Fruit fly (Drosophila melanogaster) whole organism, embryonic: Measurements from ENCODE around the gene CG31816.

Experiments
- BtbVII ChIP-seq: fragments of 200-800 bp; sonication (Bioruptor generic); optimal IDR thresholded peaks from 3 replicates; lab custom pipeline; 2017; ENCODE audit warnings: missing biosample characterization, mild to moderate bottlenecking, missing genetic modification characterization
- CG10209 ChIP-seq: fragments of 200-800 bp; sonication (Bioruptor generic); optimal IDR thresholded peaks from 3 replicates; lab custom pipeline; 2017; ENCODE audit warnings: missing biosample characterization, mild to moderate bottlenecking, missing genetic modification characterization, missing genetic modification reagents
- CG10654 ChIP-seq: fragments of 200-800 bp; sonication (Bioruptor generic); optimal IDR thresholded peaks from 2 replicates; lab custom pipeline; 2016; ENCODE audit warnings: missing biosample characterization, missing genetic modification characterization
- CG11093 ChIP-seq: fragments of 200-800 bp; sonication (Bioruptor generic); IDR thresholded peaks from 3 replicates; pipeline ENCODE4 v1.3.6; 2022; ENCODE audit warnings: missing biosample characterization, missing genetic modification characterization
- CG11504 ChIP-seq: fragments of 200-800 bp; sonication (Bioruptor generic); optimal IDR thresholded peaks from 3 replicates; lab custom pipeline; 2019; ENCODE audit warnings: missing biosample characterization, mild to moderate bottlenecking, missing genetic modification characterization, moderate library complexity
- CG11560 ChIP-seq: fragments of 200-800 bp; sonication (Bioruptor generic); IDR thresholded peaks from 3 replicates; pipeline ENCODE4 v1.3.6; 2022; ENCODE audit warnings: missing biosample characterization, missing genetic modification characterization
- CG12104 ChIP-seq: fragments of 200-800 bp; sonication (Bioruptor generic); optimal IDR thresholded peaks from 3 replicates; lab custom pipeline; 2016; ENCODE audit warnings: missing biosample characterization, missing genetic modification characterization
- CG12391 ChIP-seq: fragments of 200-800 bp; sonication (Bioruptor generic); optimal IDR thresholded peaks from 3 replicates; lab custom pipeline; 2018; ENCODE audit warnings: missing biosample characterization, mild to moderate bottlenecking, missing genetic modification characterization, moderate library complexity
- CG13287 ChIP-seq: fragments of 200-800 bp; sonication (Bioruptor generic); IDR thresholded peaks from 2 replicates; pipeline ENCODE4 v1.3.6; 2022; ENCODE audit warnings: missing biosample characterization, missing genetic modification characterization; ENCODE audit not compliant: partially characterized antibody
- CG17328 ChIP-seq: fragments of 200-800 bp; sonication (Bioruptor generic); IDR thresholded peaks from 2 replicates; pipeline ENCODE4 v1.3.6; 2022; ENCODE audit warnings: missing biosample characterization, missing genetic modification characterization
- CG17361 ChIP-seq: fragments of 200-800 bp; sonication (Bioruptor generic); IDR thresholded peaks from 3 replicates; pipeline ENCODE4 v1.3.6; 2022; ENCODE audit warnings: missing biosample characterization, missing genetic modification characterization
- CG6175 ChIP-seq: fragments of 200-800 bp; sonication (Bioruptor generic); IDR thresholded peaks from 3 replicates; pipeline ENCODE4 v1.3.6; 2022; ENCODE audit warnings: missing biosample characterization, missing genetic modification characterization
- CG7786 ChIP-seq: fragments of 200-800 bp; sonication (Bioruptor generic); optimal IDR thresholded peaks from 2 replicates; lab custom pipeline; 2016; ENCODE audit warnings: missing biosample characterization, missing genetic modification characterization
- CG8089 ChIP-seq: fragments of 200-800 bp; sonication (Bioruptor generic); optimal IDR thresholded peaks from 3 replicates; lab custom pipeline; 2016; ENCODE audit warnings: missing biosample characterization, missing genetic modification characterization
- CG9797 ChIP-seq: fragments of 200-800 bp; sonication (Bioruptor generic); optimal IDR thresholded peaks from 3 replicates; lab custom pipeline; 2018; ENCODE audit warnings: missing biosample characterization, mild to moderate bottlenecking, missing genetic modification characterization
- CrebB ChIP-seq: fragments of 200-800 bp; sonication (Bioruptor generic); optimal IDR thresholded peaks from 3 replicates; lab custom pipeline; 2018; ENCODE audit warnings: missing biosample characterization, mild to moderate bottlenecking, missing genetic modification characterization
- Dll ChIP-seq: fragments of 200-800 bp; sonication (Bioruptor generic); IDR thresholded peaks from 4 replicates; pipeline ENCODE4 v1.3.6; 2022; ENCODE audit warnings: missing biosample characterization, missing genetic modification characterization; ENCODE audit not compliant: partially characterized antibody
- Eip74EF ChIP-seq, 2 experiments: fragments of 200-800 bp in 1 of 2; fragments of >200 bp in 1 of 2; sonication (Bioruptor generic) in 1 of 2; optimal IDR thresholded peaks; 2 replicates each; lab custom pipeline; 2017 to 2019; ENCODE audit warnings: missing biosample characterization in 2 of 2, missing genetic modification characterization in 2 of 2, mild to moderate bottlenecking in 1 of 2, moderate library complexity in 1 of 2
- Fer2 ChIP-seq: fragments of 200-800 bp; sonication (Bioruptor generic); optimal IDR thresholded peaks from 2 replicates; lab custom pipeline; 2018; ENCODE audit warnings: missing biosample characterization, mild to moderate bottlenecking, missing genetic modification characterization, moderate library complexity
- Hand ChIP-seq: fragments of 200-800 bp; sonication (Bioruptor generic); optimal IDR thresholded peaks from 2 replicates; lab custom pipeline; 2017; ENCODE audit warnings: mild to moderate bottlenecking, missing biosample characterization, missing genetic modification reagents, missing genetic modification characterization
- Hr51 ChIP-seq, 2 experiments: fragments of 200-800 bp; sonication (Bioruptor generic); optimal IDR thresholded peaks; 2 replicates in 1 of 2; 3 replicates in 1 of 2; lab custom pipeline; 2016 to 2018; ENCODE audit warnings: missing biosample characterization in 2 of 2, missing genetic modification characterization in 2 of 2, mild to moderate bottlenecking in 1 of 2, moderate library complexity in 1 of 2
- MESR4 ChIP-seq: fragments of 200-800 bp; sonication (Bioruptor generic); optimal IDR thresholded peaks from 2 replicates; lab custom pipeline; 2018; ENCODE audit warnings: missing biosample characterization, mild to moderate bottlenecking, missing genetic modification characterization, moderate library complexity
- MTF-1 ChIP-seq: fragments of 200-800 bp; sonication (Bioruptor generic); optimal IDR thresholded peaks from 2 replicates; lab custom pipeline; 2018; ENCODE audit warnings: missing biosample characterization, mild to moderate bottlenecking, missing genetic modification characterization, borderline replicate concordance
- Mad ChIP-seq: fragments of 200-800 bp; sonication (Bioruptor generic); optimal IDR thresholded peaks from 2 replicates; lab custom pipeline; 2016; ENCODE audit warnings: missing biosample characterization, missing genetic modification characterization
- Myb ChIP-seq: fragments of 200-800 bp; sonication (Bioruptor generic); optimal IDR thresholded peaks from 2 replicates; lab custom pipeline; 2016; ENCODE audit warnings: missing biosample characterization, missing genetic modification characterization
- NC2β ChIP-seq: fragments of 200-800 bp; sonication (Bioruptor generic); optimal IDR thresholded peaks from 2 replicates; lab custom pipeline; 2016; ENCODE audit warnings: missing biosample characterization, missing genetic modification characterization
- Neu2 ChIP-seq: fragments of 200-800 bp; sonication (Bioruptor generic); optimal IDR thresholded peaks from 3 replicates; lab custom pipeline; 2016; ENCODE audit warnings: missing biosample characterization, missing genetic modification characterization, borderline replicate concordance
- Opbp ChIP-seq: fragments of 200-800 bp; sonication (Bioruptor generic); IDR thresholded peaks from 3 replicates; pipeline ENCODE4 v1.3.6; 2022; ENCODE audit warnings: missing biosample characterization, missing genetic modification characterization; ENCODE audit not compliant: partially characterized antibody
- Poxn ChIP-seq: fragments of 200-800 bp; sonication (Bioruptor generic); IDR thresholded peaks from 2 replicates; pipeline ENCODE4 v1.3.6; 2022; ENCODE audit warnings: missing biosample characterization, missing genetic modification characterization
- Usf ChIP-seq: fragments of 200-800 bp; sonication (Bioruptor generic); optimal IDR thresholded peaks from 2 replicates; lab custom pipeline; 2017; ENCODE audit warnings: missing genotype, missing biosample characterization, missing genetic modification characterization
- YL-1 ChIP-seq: fragments of 200-800 bp; sonication (Bioruptor generic); optimal IDR thresholded peaks from 3 replicates; lab custom pipeline; 2017; ENCODE audit warnings: missing biosample characterization, mild to moderate bottlenecking, missing genetic modification characterization
- ara ChIP-seq: fragments of 200-800 bp; sonication (Bioruptor generic); IDR thresholded peaks from 2 replicates; pipeline ENCODE4 v1.3.6; 2022; ENCODE audit warnings: missing biosample characterization, missing genetic modification characterization
- ato ChIP-seq: fragments of 200-800 bp; sonication (Bioruptor generic); IDR thresholded peaks from 2 replicates; pipeline ENCODE4 v1.3.6; 2022; ENCODE audit warnings: missing biosample characterization, missing genetic modification characterization; ENCODE audit not compliant: partially characterized antibody
- bab2 ChIP-seq: fragments of 200-800 bp; sonication (Bioruptor generic); optimal IDR thresholded peaks from 2 replicates; lab custom pipeline; 2016; ENCODE audit warnings: missing biosample characterization, missing genetic modification characterization
- ci ChIP-seq: fragments of 200-800 bp; sonication (Bioruptor generic); IDR thresholded peaks from 3 replicates; pipeline ENCODE4 v1.3.6; 2022; ENCODE audit warnings: missing biosample characterization, missing genetic modification characterization
- croc ChIP-seq: fragments of 200-800 bp; sonication (Bioruptor generic); conservative IDR thresholded peaks from 3 replicates; pipeline ENCODE4 v1.3.6; 2022; ENCODE audit warnings: missing biosample characterization, missing genetic modification characterization
- hb ChIP-seq: fragments of 200-800 bp; sonication (Bioruptor generic); IDR thresholded peaks from 3 replicates; pipeline ENCODE4 v1.3.6; 2022; ENCODE audit warnings: missing biosample characterization, missing genetic modification characterization; ENCODE audit not compliant: partially characterized antibody
- insv ChIP-seq, 2 experiments: fragments of 200-800 bp; sonication (Bioruptor generic); optimal IDR thresholded peaks; 3 replicates each; lab custom pipeline; 2016 to 2018; ENCODE audit warnings: missing biosample characterization in 2 of 2, missing genetic modification characterization in 2 of 2
- klu ChIP-seq: fragments of 200-800 bp; sonication (Bioruptor generic); IDR thresholded peaks from 2 replicates; pipeline ENCODE4 v1.3.6; 2022; ENCODE audit warnings: missing biosample characterization, missing genetic modification characterization
- kni ChIP-seq: fragments of 200-800 bp; sonication (Bioruptor generic); optimal IDR thresholded peaks from 3 replicates; lab custom pipeline; 2017; ENCODE audit warnings: mild to moderate bottlenecking, missing biosample characterization, missing genetic modification reagents, missing genetic modification characterization
- lov ChIP-seq, 2 experiments: fragments of 200-800 bp in 1 of 2; fragments of >200 bp in 1 of 2; sonication (Bioruptor generic) in 1 of 2; IDR thresholded peaks in 1 of 2; optimal IDR thresholded peaks in 1 of 2; 2 replicates in 1 of 2; 3 replicates in 1 of 2; pipeline versions ENCODE4 v1.3.6 to Lab custom; 2017 to 2022; ENCODE audit warnings: missing biosample characterization in 1 of 2, missing genetic modification characterization in 1 of 2
- pnt ChIP-seq: fragments of 200-800 bp; sonication (Bioruptor generic); optimal IDR thresholded peaks from 3 replicates; lab custom pipeline; 2016; ENCODE audit warnings: missing biosample characterization, missing genetic modification characterization
- sisA ChIP-seq: fragments of 200-800 bp; sonication (Bioruptor generic); IDR thresholded peaks from 2 replicates; pipeline ENCODE4 v1.3.6; 2022; ENCODE audit warnings: missing biosample characterization, missing genetic modification characterization
- slbo ChIP-seq: fragments of 200-800 bp; sonication (Bioruptor generic); IDR thresholded peaks from 2 replicates; pipeline ENCODE4 v1.3.6; 2022; ENCODE audit warnings: missing biosample characterization, missing genetic modification characterization
- so ChIP-seq: fragments of 200-800 bp; sonication (Bioruptor generic); IDR thresholded peaks from 3 replicates; pipeline ENCODE4 v1.3.6; 2022; ENCODE audit warnings: missing biosample characterization, missing genetic modification characterization
- vnd ChIP-seq: fragments of 200-800 bp; sonication (Bioruptor generic); IDR thresholded peaks from 3 replicates; pipeline ENCODE4 v1.3.6; 2022; ENCODE audit warnings: missing biosample characterization, missing genetic modification characterization; ENCODE audit not compliant: partially characterized antibody
- zfh1 ChIP-seq: fragments of 200-800 bp; sonication (Bioruptor generic); IDR thresholded peaks from 3 replicates; pipeline ENCODE4 v1.3.6; 2022; ENCODE audit warnings: missing biosample characterization, missing genetic modification characterization

Gene CG31816

DNA sequence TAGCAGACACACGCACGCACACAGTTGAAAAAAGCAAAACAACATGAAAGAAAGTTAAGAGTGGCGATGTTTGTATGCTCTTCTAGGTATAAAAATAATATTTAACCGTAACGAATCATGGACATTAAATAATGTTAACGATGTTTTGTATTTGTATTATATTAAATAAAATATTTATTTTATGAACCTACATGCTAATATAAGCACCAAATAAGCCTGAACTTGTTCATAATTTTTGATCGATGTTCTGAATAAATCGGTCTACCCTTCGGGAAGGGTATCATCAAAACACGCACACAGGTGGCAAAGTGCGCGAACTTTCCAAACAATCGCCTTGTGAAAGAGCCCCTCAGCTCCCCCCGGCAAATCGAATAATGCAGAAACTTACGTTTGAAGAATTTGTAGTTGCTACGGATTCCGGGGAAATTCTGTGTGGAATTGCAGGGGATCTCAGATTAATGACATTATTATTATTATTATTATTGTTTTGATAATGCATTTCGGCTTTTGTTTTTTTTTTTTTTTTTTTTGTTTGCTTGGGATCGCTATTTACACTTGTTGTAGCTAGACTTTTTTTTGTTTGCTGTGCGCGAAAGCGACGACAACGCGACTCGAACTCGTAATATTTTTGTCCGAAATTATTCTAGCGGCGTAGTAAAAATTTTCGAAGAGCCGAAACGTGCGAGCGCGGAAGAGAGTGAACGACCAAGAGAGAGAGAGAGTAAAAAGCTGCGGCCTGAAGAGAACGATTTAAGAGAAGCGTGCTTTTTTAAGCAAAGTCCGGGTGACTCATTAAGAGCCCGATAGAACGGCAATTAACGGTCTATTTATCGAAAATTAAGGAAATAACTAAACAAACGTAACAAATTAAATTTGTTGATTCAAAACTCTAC, 22.5 kb upstream of the CG31816 start (continued):
- TF ChIP-seq lov (optimal IDR thresholded peaks at IDR 0.05; lab: Kevin White, UChicago) (no peak), lov (GFP tag; IDR thresholded peaks at IDR 0.05; lab: Robert Waterston, UW) (no peak), CG9797 (GFP tag; lab: Kevin White, UChicago) (no peak), Eip74EF (GFP tag; optimal IDR thresholded peaks at IDR 0.05; lab: Kevin White, UChicago) (no peak), CG17361 (GFP tag; lab: Robert Waterston, UW) (peak; percentile 55; the same call in 2 of the 3 replicates), CG13287 (GFP tag; lab: Robert Waterston, UW) (no peak), YL-1 (GFP tag; lab: Kevin White, UChicago) (no peak), CG11093 (GFP tag; lab: Robert Waterston, UW) (no peak), kni (GFP tag; lab: Kevin White, UChicago) (no peak), CG11504 (peak; percentile 7), bab2 (GFP tag; lab: Kevin White, UChicago) (peak; percentile 27), CG10209 (GFP tag; lab: Kevin White, UChicago) (peak; percentile 10), so (GFP tag; lab: Robert Waterston, UW) (peak; percentile 16; the same call in 1 of the 3 replicates), Fer2 (tag; lab: Kevin White, UChicago) (no peak), klu (GFP tag; lab: Robert Waterston, UW) (no peak), pnt (GFP tag; lab: Kevin White, UChicago) (no peak), Hr51 (GFP tag; optimal IDR thresholded peaks at IDR 0.05; lab: Kevin White, UChicago) (peak in 1 of 2 experiments; percentile 18), croc (no peak), Poxn (GFP tag; lab: Robert Waterston, UW) (no peak), CG10654 (GFP tag; lab: Kevin White, UChicago) (peak; percentile 6), zfh1 (GFP tag; lab: Robert Waterston, UW) (0 out of 3 replicates have a peak, but pooled peaks have one; percentile 29), BtbVII (GFP tag; lab: Kevin White, UChicago) (no peak), NC2β (GFP tag; lab: Kevin White, UChicago) (peak; percentile 20), Myb (GFP tag; lab: Kevin White, UChicago) (no peak), hb (GFP tag; lab: Robert Waterston, UW) (no peak), Neu2 (GFP tag; lab: Kevin White, UChicago) (no peak), CG11560 (tag; lab: Robert Waterston, UW) (no peak), Mad (GFP tag; lab: Kevin White, UChicago) (no peak), ci (GFP tag; lab: Robert Waterston, UW) (peak; percentile 79), CG12391 (tag; lab: Kevin White, UChicago) (peak; percentile 59), MTF-1 (GFP tag; lab: Kevin White, UChicago) (peak; percentile 13), ato (GFP tag; lab: Robert Waterston, UW) (no peak), CrebB (tag; lab: Kevin White, UChicago) (no peak), Dll (GFP tag; lab: Robert Waterston, UW) (0 out of 4 replicates have a peak, but pooled peaks have one; percentile 18), CG7786 (GFP tag; lab: Kevin White, UChicago) (no peak), ara (GFP tag; lab: Robert Waterston, UW) (peak; percentile 31; the same call in 1 of the 2 replicates), vnd (GFP tag; lab: Robert Waterston, UW) (no peak), CG8089 (GFP tag; lab: Kevin White, UChicago) (no peak), slbo (peak; percentile 4; the same call in 1 of the 2 replicates), insv (GFP tag; optimal IDR thresholded peaks at IDR 0.05; lab: Kevin White, UChicago) (no peak), MESR4 (GFP tag; lab: Kevin White, UChicago) (no peak), Hand (no peak), CG17328 (peak; percentile 57), Usf (GFP tag; lab: Kevin White, UChicago) (no peak), CG6175 (no peak), CG12104 (peak; percentile 6), Opbp (no peak), sisA (no peak)
